Fruit fly (Drosophila melanogaster) whole organism: ENCODE measurements around the gene CG14367.

Experiments
- CG8478 ChIP-seq: fragments of >200 bp; optimal IDR thresholded peaks from 2 replicates; lab custom pipeline; 2018; ENCODE audit warnings: inconsistent platforms
- Dll ChIP-seq: fragments of >200 bp; optimal IDR thresholded peaks from 2 replicates; lab custom pipeline; 2017
- EcR ChIP-seq, 2 experiments: fragments of >200 bp; optimal IDR thresholded peaks; 2 replicates each; lab custom pipeline; 2017; ENCODE audit warnings: missing biosample characterization in 2 of 2, missing genetic modification characterization in 2 of 2, missing genetic modification reagents in 2 of 2
- pan ChIP-seq: fragments of >200 bp; optimal IDR thresholded peaks from 2 replicates; lab custom pipeline; 2017
- psq ChIP-seq: fragments of >200 bp; optimal IDR thresholded peaks from 2 replicates; lab custom pipeline; 2017
- usp ChIP-seq: fragments of >200 bp; optimal IDR thresholded peaks from 2 replicates; lab custom pipeline; 2017; ENCODE audit warnings: missing biosample characterization, missing genetic modification characterization, mixed read lengths

dm6 chr3R:13726795-13727194 lies 32.9 kb downstream of the CG14367 start:
- TF ChIP-seq psq (lab: Kevin White, UChicago) = no peak
- no peak for TF ChIP-seq pan (lab: Kevin White, UChicago)
- TF ChIP-seq EcR (GFP tag; optimal IDR thresholded peaks at IDR 0.05; lab: Kevin White, UChicago) = no peak
- TF ChIP-seq CG8478 (lab: Kevin White, UChicago) = no peak
- TF ChIP-seq Dll = no peak
- no peak for TF ChIP-seq usp (GFP tag; lab: Kevin White, UChicago)
